Worm (Caenorhabditis elegans): Measurements from ENCODE around the gene str-151.
A peak's percentile ranks its signal among the peaks of the same experiment; 100 is the strongest.

str-151 gene

DNA sequence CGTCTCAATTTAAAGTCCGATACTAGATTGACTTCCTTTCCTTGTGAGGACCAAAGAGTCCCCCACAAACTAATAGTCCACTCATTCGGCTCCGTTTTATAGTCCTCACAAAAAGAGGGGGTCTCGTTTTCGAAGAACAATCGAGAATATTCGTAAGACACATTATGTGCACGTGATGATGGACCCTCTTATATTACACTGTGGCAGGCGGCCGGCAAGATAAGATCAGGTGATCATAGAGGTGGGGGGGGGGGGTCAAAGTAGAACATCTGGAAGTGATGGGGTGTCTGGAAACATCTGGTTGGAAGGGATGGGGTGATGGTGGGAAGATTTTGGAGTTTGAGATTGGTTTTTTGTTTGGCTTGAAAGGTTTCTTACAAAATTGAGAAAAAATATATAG lies 22.4 kb downstream of the str-151 start (continued):
- TF ChIP-seq lin-15B (tag; optimal IDR thresholded peaks at IDR 0.05): no peak
- TF ChIP-seq elt-3 (tag; optimal IDR thresholded peaks at IDR 0.05): no peak
- no peak for TF ChIP-seq unc-62 (GFP tag; optimal IDR thresholded peaks at IDR 0.05)
- no peak for TF ChIP-seq unc-130 (tag; optimal IDR thresholded peaks at IDR 0.05)
- TF ChIP-seq irx-1 (tag; optimal IDR thresholded peaks at IDR 0.05): no peak
- TF ChIP-seq swsn-7 (tag; optimal IDR thresholded peaks at IDR 0.05): no peak
- no peak for TF ChIP-seq pax-3 (tag; optimal IDR thresholded peaks at IDR 0.05)
- no peak for TF ChIP-seq fkh-8 (tag; optimal IDR thresholded peaks at IDR 0.05)
- TF ChIP-seq hlh-4 (tag; optimal IDR thresholded peaks at IDR 0.05): no peak
- peak in 1 of 2 experiments; percentile 54 for TF ChIP-seq mdl-1 (tag; optimal IDR thresholded peaks at IDR 0.05)
- TF ChIP-seq nhr-20 (tag; optimal IDR thresholded peaks at IDR 0.05): no peak
- no peak for TF ChIP-seq ceh-63 (GFP tag; optimal IDR thresholded peaks at IDR 0.05)
- peak; percentile 8 to 33 for TF ChIP-seq lsy-2 (tag; optimal IDR thresholded peaks at IDR 0.05)
- TF ChIP-seq ceh-88 (GFP tag; IDR thresholded peaks at IDR 0.05): no peak
- peak; percentile 84 for TF ChIP-seq dsc-1 (tag; optimal IDR thresholded peaks at IDR 0.05)
- TF ChIP-seq nhr-237 (tag; optimal IDR thresholded peaks at IDR 0.05): no peak
- TF ChIP-seq nhr-84 (tag; optimal IDR thresholded peaks at IDR 0.05): no peak
- no peak for TF ChIP-seq mef-2 (tag; optimal IDR thresholded peaks at IDR 0.05)
- no peak for TF ChIP-seq nhr-76 (tag; optimal IDR thresholded peaks at IDR 0.05)
- TF ChIP-seq grh-1 (GFP tag; IDR thresholded peaks at IDR 0.05): no peak
- TF ChIP-seq ceh-8 (GFP tag; optimal IDR thresholded peaks at IDR 0.05): no peak
- TF ChIP-seq mab-9 (GFP tag; IDR thresholded peaks at IDR 0.05): no peak
- TF ChIP-seq pqm-1 (tag; optimal IDR thresholded peaks at IDR 0.05): no peak
- no peak for TF ChIP-seq efl-1 (optimal IDR thresholded peaks at IDR 0.05)
- no peak for TF ChIP-seq efl-1 (GFP tag; optimal IDR thresholded peaks at IDR 0.05 in 1 of 2)
- TF ChIP-seq snu-23 (GFP tag; optimal IDR thresholded peaks at IDR 0.05): peak; percentile 27
- peak; percentile 43 for TF ChIP-seq lin-14 (GFP tag; optimal IDR thresholded peaks at IDR 0.05)
- no peak for TF ChIP-seq nhr-47 (tag; optimal IDR thresholded peaks at IDR 0.05)
- no peak for TF ChIP-seq xbp-1 (tag; optimal IDR thresholded peaks at IDR 0.05)
- TF ChIP-seq egl-27 (tag; optimal IDR thresholded peaks at IDR 0.05): no peak
- no peak for TF ChIP-seq isw-1 (GFP tag; IDR thresholded peaks at IDR 0.05)
- no peak for TF ChIP-seq ceh-82 (tag; optimal IDR thresholded peaks at IDR 0.05)
- TF ChIP-seq lin-35 (GFP tag; optimal IDR thresholded peaks at IDR 0.05): no peak
- TF ChIP-seq tlp-1 (tag; optimal IDR thresholded peaks at IDR 0.05): no peak
- no peak for TF ChIP-seq snpc-4 (tag; optimal IDR thresholded peaks at IDR 0.05)
- TF ChIP-seq hpl-2 (GFP tag; optimal IDR thresholded peaks at IDR 0.05): no peak
- TF ChIP-seq unc-98 (GFP tag; IDR thresholded peaks at IDR 0.05): peak; percentile 33; the same call in 1 of the 2 replicates
- no peak for TF ChIP-seq lin-39 (tag; optimal IDR thresholded peaks at IDR 0.05)

DNA sequence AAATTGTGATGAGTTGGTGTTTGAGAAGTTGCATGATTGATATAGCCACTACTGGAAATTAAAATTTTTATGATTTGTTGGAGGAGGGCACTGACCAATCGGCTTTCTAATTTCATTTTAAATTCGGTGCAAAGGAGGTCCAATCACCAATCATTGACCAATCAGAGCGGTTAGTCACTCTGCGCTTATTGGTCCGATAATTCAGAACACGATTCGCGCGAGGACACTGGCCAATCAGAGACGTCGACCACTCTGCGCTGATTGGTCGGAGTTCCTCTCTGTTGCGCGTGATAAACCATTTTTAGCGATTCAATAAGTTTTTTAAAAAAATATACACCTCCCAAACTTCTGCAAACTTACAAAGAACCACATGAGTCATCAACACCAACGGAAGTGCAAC lies 23.8 kb downstream of the str-151 start:
- TF ChIP-seq fkh-4 (tag; optimal IDR thresholded peaks at IDR 0.05; ENCODE audit: borderline replicate concordance): no peak
- peak; percentile 10 for TF ChIP-seq dsc-1 (tag; optimal IDR thresholded peaks at IDR 0.05)

DNA sequence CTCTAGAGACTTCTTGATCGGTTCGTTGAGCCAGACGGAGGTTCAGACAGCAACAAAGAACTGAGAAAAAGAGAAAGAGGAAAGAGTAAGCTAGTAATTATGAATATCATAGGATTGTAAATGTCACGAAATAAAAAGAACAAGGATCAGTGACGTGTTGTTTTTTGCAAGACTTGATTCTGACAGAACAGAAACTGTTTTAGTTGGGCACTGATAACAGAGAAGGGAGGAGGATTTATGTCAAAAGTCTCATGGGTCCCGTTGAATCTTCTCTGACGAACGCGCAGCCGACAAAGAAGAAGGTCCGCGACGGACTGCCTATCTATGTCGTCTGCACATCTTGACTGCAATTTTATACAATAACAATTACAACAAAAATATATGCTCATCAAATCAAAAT lies 24.6 kb downstream of the str-151 start, which contains the start of gene T03E6.9:
TSS of gene T03E6.9 (minus strand) at position 101 of the 400 bp plus-strand sequence.
- TF ChIP-seq F16B12.6 (tag; optimal IDR thresholded peaks at IDR 0.05) (no peak), ama-1 (optimal IDR thresholded peaks at IDR 0.05) (no peak), irx-1 (tag; optimal IDR thresholded peaks at IDR 0.05) (no peak), nhr-28 (tag; optimal IDR thresholded peaks at IDR 0.05) (no peak), blmp-1 (tag; optimal IDR thresholded peaks at IDR 0.05) (no peak)
